Fruit fly (Drosophila melanogaster) whole organism, embryonic: ENCODE measurements around the gene CG31904.

ENCODE experiments used
- Ada2b ChIP-seq: fragments of 200-800 bp; sonication (Bioruptor generic); IDR thresholded peaks from 2 replicates; pipeline ENCODE4 v1.3.6; 2022; ENCODE audit warnings: missing biosample characterization, missing genetic modification characterization
- Aef1 ChIP-seq: fragments of 200-800 bp; sonication (Bioruptor generic); IDR thresholded peaks from 3 replicates; pipeline ENCODE4 v1.3.6; 2022; ENCODE audit warnings: missing biosample characterization, missing genetic modification characterization
- Asciz ChIP-seq: fragments of 200-800 bp; sonication (Bioruptor generic); optimal IDR thresholded peaks from 2 replicates; lab custom pipeline; 2017; ENCODE audit warnings: missing biosample characterization, mild to moderate bottlenecking, missing genetic modification characterization, missing genetic modification reagents
- Bdp1 ChIP-seq: fragments of 200-800 bp; sonication (Bioruptor generic); optimal IDR thresholded peaks from 3 replicates; lab custom pipeline; 2016; ENCODE audit warnings: missing biosample characterization, missing genetic modification characterization
- CG10321 ChIP-seq: fragments of 200-800 bp; sonication (Bioruptor generic); IDR thresholded peaks from 2 replicates; pipeline ENCODE4 v1.3.6; 2022; ENCODE audit warnings: missing biosample characterization, missing genetic modification characterization
- CG10366 ChIP-seq: fragments of 200-800 bp; sonication (Bioruptor generic); IDR thresholded peaks from 2 replicates; pipeline ENCODE4 v1.3.6; 2022; ENCODE audit warnings: missing biosample characterization, missing genetic modification characterization
- CG10543 ChIP-seq: fragments of 200-800 bp; sonication (Bioruptor generic); optimal IDR thresholded peaks from 3 replicates; lab custom pipeline; 2017; ENCODE audit warnings: missing biosample characterization, mild to moderate bottlenecking, missing genetic modification characterization, moderate library complexity
- CG11695 ChIP-seq: fragments of 200-800 bp; sonication (Bioruptor generic); IDR thresholded peaks from 3 replicates; pipeline ENCODE4 v1.3.6; 2022; ENCODE audit warnings: missing biosample characterization, missing genetic modification characterization
- CG11723 ChIP-seq: fragments of 200-800 bp; sonication (Bioruptor generic); optimal IDR thresholded peaks from 2 replicates; lab custom pipeline; 2017; ENCODE audit warnings: missing biosample characterization, mild to moderate bottlenecking, missing genetic modification characterization
- CG12071 ChIP-seq: fragments of 200-800 bp; sonication (Bioruptor generic); optimal IDR thresholded peaks from 3 replicates; lab custom pipeline; 2018; ENCODE audit warnings: missing biosample characterization, mild to moderate bottlenecking, missing genetic modification characterization
- CG13287 ChIP-seq: fragments of 200-800 bp; sonication (Bioruptor generic); IDR thresholded peaks from 2 replicates; pipeline ENCODE4 v1.3.6; 2022; ENCODE audit warnings: missing biosample characterization, missing genetic modification characterization; ENCODE audit not compliant: partially characterized antibody
- CG1832 ChIP-seq: fragments of 200-800 bp; sonication (Bioruptor generic); optimal IDR thresholded peaks from 2 replicates; lab custom pipeline; 2017; ENCODE audit warnings: missing biosample characterization, mild to moderate bottlenecking, missing genetic modification characterization, inconsistent platforms
- CG18599 ChIP-seq: fragments of 200-800 bp; sonication (Bioruptor generic); optimal IDR thresholded peaks from 3 replicates; lab custom pipeline; 2017; ENCODE audit warnings: missing biosample characterization, missing genetic modification characterization, mild to moderate bottlenecking, moderate library complexity, missing genetic modification reagents
- CG4404 ChIP-seq: fragments of 200-800 bp; sonication (Bioruptor generic); IDR thresholded peaks from 2 replicates; pipeline ENCODE4 v1.3.6; 2022; ENCODE audit warnings: missing biosample characterization, missing genetic modification characterization
- CG6254 ChIP-seq: fragments of 200-800 bp; sonication (Bioruptor generic); optimal IDR thresholded peaks from 3 replicates; lab custom pipeline; 2017; ENCODE audit warnings: mild to moderate bottlenecking, missing biosample characterization, missing genetic modification reagents, missing genetic modification characterization
- CG8290 ChIP-seq, 3 experiments: fragments of 200-800 bp; sonication (Bioruptor generic); optimal IDR thresholded peaks; 2 replicates each; lab custom pipeline; 2016 to 2019; ENCODE audit warnings: missing biosample characterization in 3 of 3, missing genetic modification characterization in 3 of 3, mild to moderate bottlenecking in 2 of 3, moderate library complexity in 1 of 3
- CG9932 ChIP-seq: fragments of 200-800 bp; sonication (Bioruptor generic); IDR thresholded peaks from 2 replicates; pipeline ENCODE4 v1.3.6; 2022; ENCODE audit warnings: missing biosample characterization, missing genetic modification characterization
- Drgx ChIP-seq: fragments of 200-800 bp; sonication (Bioruptor generic); IDR thresholded peaks from 2 replicates; pipeline ENCODE4 v1.3.6; 2022; ENCODE audit warnings: missing biosample characterization, missing genetic modification characterization
- E2f1 ChIP-seq: fragments of 200-800 bp; sonication (Bioruptor generic); IDR thresholded peaks from 2 replicates; pipeline ENCODE4 v1.3.6; 2022; ENCODE audit warnings: missing biosample characterization, missing genetic modification characterization
- HLH4C ChIP-seq: fragments of 200-800 bp; sonication (Bioruptor generic); IDR thresholded peaks from 3 replicates; pipeline ENCODE4 v1.3.6; 2022; ENCODE audit warnings: missing biosample characterization, missing genetic modification characterization; ENCODE audit not compliant: partially characterized antibody
- MBD-R2 ChIP-seq: fragments of 200-800 bp; sonication (Bioruptor generic); IDR thresholded peaks from 2 replicates; pipeline ENCODE4 v1.3.6; 2022; ENCODE audit warnings: missing biosample characterization, missing genetic modification characterization
- Sin3A ChIP-seq: fragments of >200 bp; optimal IDR thresholded peaks from 2 replicates; lab custom pipeline; 2018
- Sox102F ChIP-seq: fragments of 200-800 bp; sonication (Bioruptor generic); optimal IDR thresholded peaks from 2 replicates; lab custom pipeline; 2018; ENCODE audit warnings: missing biosample characterization, mild to moderate bottlenecking, missing genetic modification characterization, moderate library complexity
- Trl ChIP-seq, 3 experiments: fragments of >200 bp in 2 of 3; fragments of 200-800 bp in 1 of 3; sonication (Bioruptor generic) in 1 of 3; optimal IDR thresholded peaks; 2 replicates in 1 of 3; 3 replicates in 2 of 3; lab custom pipeline; 2016 to 2017; ENCODE audit warnings: missing biosample characterization in 1 of 3, missing genetic modification characterization in 1 of 3
- az2 ChIP-seq: fragments of 200-800 bp; sonication (Bioruptor generic); optimal IDR thresholded peaks from 3 replicates; lab custom pipeline; 2016; ENCODE audit warnings: missing biosample characterization, missing genetic modification characterization
- bigmax ChIP-seq: fragments of 200-800 bp; sonication (Bioruptor generic); optimal IDR thresholded peaks from 2 replicates; lab custom pipeline; 2018; ENCODE audit warnings: missing biosample characterization, mild to moderate bottlenecking, missing genetic modification characterization
- dati ChIP-seq: fragments of 200-800 bp; sonication (Bioruptor generic); IDR thresholded peaks from 2 replicates; pipeline ENCODE4 v1.3.6; 2022; ENCODE audit warnings: missing biosample characterization, missing genetic modification characterization
- ftz-f1 ChIP-seq: fragments of 200-800 bp; sonication (Bioruptor generic); optimal IDR thresholded peaks from 2 replicates; lab custom pipeline; 2016; ENCODE audit warnings: missing biosample characterization, missing genetic modification characterization
- gfzf ChIP-seq: fragments of 200-800 bp; sonication (Bioruptor generic); optimal IDR thresholded peaks from 2 replicates; lab custom pipeline; 2016; ENCODE audit warnings: missing biosample characterization, mild to moderate bottlenecking, missing genetic modification characterization, moderate library complexity
- insv ChIP-seq, 2 experiments: fragments of 200-800 bp; sonication (Bioruptor generic); optimal IDR thresholded peaks; 3 replicates each; lab custom pipeline; 2016 to 2018; ENCODE audit warnings: missing biosample characterization in 2 of 2, missing genetic modification characterization in 2 of 2
- kay ChIP-seq: fragments of 200-800 bp; sonication (Bioruptor generic); optimal IDR thresholded peaks from 2 replicates; lab custom pipeline; 2016; ENCODE audit warnings: missing biosample characterization, missing genetic modification characterization
- lmd ChIP-seq: fragments of 200-800 bp; sonication (Bioruptor generic); IDR thresholded peaks from 2 replicates; pipeline ENCODE4 v1.3.6; 2022; ENCODE audit warnings: missing biosample characterization, missing genetic modification characterization
- prd ChIP-seq, 3 experiments: fragments of >200 bp in 2 of 3; fragments of 200-800 bp in 1 of 3; sonication (Bioruptor generic) in 1 of 3; optimal IDR thresholded peaks in 2 of 3; IDR thresholded peaks in 1 of 3; 2 replicates in 2 of 3; 3 replicates in 1 of 3; pipeline versions ENCODE4 v1.3.6 to Lab custom; 2017 to 2022; ENCODE audit warnings: missing biosample characterization in 1 of 3, missing genetic modification characterization in 1 of 3
- row ChIP-seq: fragments of 200-800 bp; sonication (Bioruptor generic); IDR thresholded peaks from 3 replicates; pipeline ENCODE4 v1.3.6; 2022; ENCODE audit warnings: missing biosample characterization, missing genetic modification characterization
- sens ChIP-seq: fragments of 200-800 bp; sonication (Bioruptor generic); peaks from one replicate; lab custom pipeline; 2016; ENCODE audit warnings: missing biosample characterization, missing genetic modification characterization
- seq ChIP-seq: fragments of 200-800 bp; sonication (Bioruptor generic); IDR thresholded peaks from 2 replicates; pipeline ENCODE4 v1.3.6; 2022; ENCODE audit warnings: missing biosample characterization, missing genetic modification characterization
- wdn ChIP-seq: fragments of 200-800 bp; sonication (Bioruptor generic); IDR thresholded peaks from 2 replicates; pipeline ENCODE4 v1.3.6; 2022; ENCODE audit warnings: missing biosample characterization, missing genetic modification characterization

Gene CG31904

dm6 chr2L:7756835-7757234 is 18.2 kb upstream of the CG31904 start (continued):
- TF ChIP-seq dati: no peak
- TF ChIP-seq Aef1 (GFP tag; lab: Robert Waterston, UW): no peak
- TF ChIP-seq CG12071 (GFP tag; lab: Kevin White, UChicago): no peak
- no peak for TF ChIP-seq CG10321 (GFP tag; lab: Robert Waterston, UW)
- TF ChIP-seq CG9932 (GFP tag; lab: Robert Waterston, UW): 0 out of 2 replicates have a peak, but pooled peaks have one; percentile 10
- no peak for TF ChIP-seq CG8290 (GFP tag; optimal IDR thresholded peaks at IDR 0.05; lab: Kevin White, UChicago)
- TF ChIP-seq CG8290 (tag; optimal IDR thresholded peaks at IDR 0.05; lab: Kevin White, UChicago): no peak
- no peak for TF ChIP-seq kay (GFP tag; lab: Kevin White, UChicago)
- no peak for TF ChIP-seq CG13287
- TF ChIP-seq az2: no peak
- 0 out of 2 replicates have a peak, but pooled peaks have one; percentile 12 for TF ChIP-seq CG10366 (GFP tag; lab: Robert Waterston, UW)
- TF ChIP-seq CG6254 (GFP tag; lab: Kevin White, UChicago): no peak
- TF ChIP-seq Ada2b: peak; percentile 40; the same call in 1 of the 2 replicates

- TF ChIP-seq sens (GFP tag; lab: Kevin White, UChicago): peak; percentile 46
- peak; percentile 68 for TF ChIP-seq Drgx (GFP tag; lab: Robert Waterston, UW)
- no peak for TF ChIP-seq CG4404
- 0 out of 3 replicates have a peak, but pooled peaks have one; percentile 14 for TF ChIP-seq row
- TF ChIP-seq CG11723 (GFP tag; lab: Kevin White, UChicago): no peak
- no peak for TF ChIP-seq prd (optimal IDR thresholded peaks at IDR 0.05; lab: Kevin White, UChicago)
- TF ChIP-seq prd (GFP tag; IDR thresholded peaks at IDR 0.05; lab: Robert Waterston, UW): 0 out of 3 replicates have a peak, but pooled peaks have one; percentile 13
These were observed 15.9 kb upstream of the CG31904 start for dm6 chr2L:7754539-7754938.

DNA sequence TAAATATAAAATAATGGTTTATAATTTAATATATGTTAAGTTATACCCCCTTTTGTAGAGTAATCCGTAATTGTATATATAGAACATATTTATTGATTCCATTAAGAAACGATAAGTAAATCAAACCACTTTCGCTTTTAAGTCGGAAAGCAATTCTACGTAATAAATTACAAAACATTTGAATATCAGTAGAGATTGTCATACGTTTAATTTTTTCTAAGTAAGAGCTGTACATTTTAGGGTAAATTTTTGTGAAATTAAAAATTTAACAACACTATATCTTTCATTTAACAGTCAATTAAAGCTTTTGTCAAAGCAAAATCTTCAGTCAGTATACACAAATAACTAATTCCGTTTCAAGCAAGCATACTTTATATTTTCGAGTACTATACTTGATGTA is 15.3 kb upstream of the CG31904 start, which contains the start of gene CG46025:
TSS of gene CG46025 (plus strand) at position 301 of the 400 bp plus-strand sequence.
- no peak for TF ChIP-seq Sox102F (GFP tag; lab: Kevin White, UChicago)
- no peak for TF ChIP-seq seq (GFP tag; lab: Robert Waterston, UW)
- no peak for TF ChIP-seq lmd
- TF ChIP-seq ftz-f1: no peak
- no peak for TF ChIP-seq CG1832
- no peak for TF ChIP-seq E2f1 (GFP tag; lab: Robert Waterston, UW)
- TF ChIP-seq Asciz (GFP tag; lab: Kevin White, UChicago): no peak
- no peak for TF ChIP-seq wdn (GFP tag; lab: Robert Waterston, UW)
- no peak for TF ChIP-seq HLH4C (GFP tag; lab: Robert Waterston, UW)
- no peak for TF ChIP-seq gfzf (GFP tag; lab: Kevin White, UChicago)
- TF ChIP-seq, all 482 proteins: peak for 0

DNA sequence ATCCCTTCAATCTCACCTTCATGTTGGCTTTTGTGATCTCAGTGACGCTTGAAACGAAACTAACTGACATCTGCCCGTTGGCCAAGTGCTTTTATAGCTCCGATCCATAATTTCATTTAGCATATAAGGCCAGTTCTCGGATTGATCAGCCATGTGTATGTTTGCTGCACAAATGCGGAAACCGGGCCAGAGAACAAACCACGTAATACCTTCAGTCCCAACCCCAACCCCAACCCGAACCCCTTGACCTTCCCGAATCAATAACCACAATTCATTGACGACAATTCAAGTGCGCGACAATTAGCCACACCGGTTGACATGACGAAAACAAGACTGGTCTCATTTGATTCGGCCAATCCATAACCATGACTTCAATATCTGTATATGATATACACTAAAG is 14.5 kb upstream of the CG31904 start, which contains the start of gene CG7203:
TSS of gene CG7203 (minus strand) at position 101 of the 400 bp plus-strand sequence.
- no peak for TF ChIP-seq insv (GFP tag; optimal IDR thresholded peaks at IDR 0.05; lab: Kevin White, UChicago)
- no peak for TF ChIP-seq Bdp1 (GFP tag; lab: Kevin White, UChicago)
- no peak for TF ChIP-seq Sin3A (lab: Kevin White, UChicago)
- no peak for TF ChIP-seq MBD-R2 (GFP tag; lab: Robert Waterston, UW)
- TF ChIP-seq CG11695 (GFP tag; lab: Robert Waterston, UW): no peak
- no peak for TF ChIP-seq CG18599 (GFP tag; lab: Kevin White, UChicago)
- TF ChIP-seq CG10543 (GFP tag; lab: Kevin White, UChicago): no peak
- TF ChIP-seq bigmax (GFP tag; lab: Kevin White, UChicago): no peak
- TF ChIP-seq Trl (optimal IDR thresholded peaks at IDR 0.05; lab: Kevin White, UChicago): no peak
- TF ChIP-seq Trl (GFP tag; optimal IDR thresholded peaks at IDR 0.05; lab: Kevin White, UChicago): no peak
- no peak for TF ChIP-seq CG4404
